Fruit fly (Drosophila melanogaster): ENCODE results near the gene Hel89B.
A peak's percentile ranks its signal among the peaks of the same experiment; 100 is the strongest.

Gene Hel89B

dm6 chr3R:15983541-15984229 lies 10.6 kb downstream of the Hel89B start (continued):
- TF ChIP-seq CG18262 (tag; optimal IDR thresholded peaks at IDR 0.05) (peak; percentile 54), CG8290 (GFP tag; optimal IDR thresholded peaks at IDR 0.05) (no peak), CG8290 (tag; optimal IDR thresholded peaks at IDR 0.05) (peak; percentile 26 to 43), bsh (GFP tag; optimal IDR thresholded peaks at IDR 0.05) (peak in 1 of 2 experiments; percentile 74), CG11398 (GFP tag; optimal IDR thresholded peaks at IDR 0.05) (peak; percentile 10), Med (GFP tag) (peak; percentile 74), CG1529 (GFP tag; optimal IDR thresholded peaks at IDR 0.05) (peak; percentile 37), gce (GFP tag; IDR thresholded peaks at IDR 0.05) (0 out of 3 replicates have a peak, but pooled peaks have one; percentile 39), CG10209 (GFP tag; optimal IDR thresholded peaks at IDR 0.05) (peak; percentile 26), ken (GFP tag; IDR thresholded peaks at IDR 0.05) (no peak), CG14710 (tag; optimal IDR thresholded peaks at IDR 0.05) (peak; percentile 65), Sry-β (GFP tag; optimal IDR thresholded peaks at IDR 0.05) (peak; percentile 4), ATbp (GFP tag; optimal IDR thresholded peaks at IDR 0.05) (peak; percentile 66), fd3F (GFP tag; optimal IDR thresholded peaks at IDR 0.05) (no peak), caup (GFP tag; optimal IDR thresholded peaks at IDR 0.05; ENCODE audit: severe bottlenecking) (peak; percentile 18), D19A (tag; optimal IDR thresholded peaks at IDR 0.05) (peak; percentile 41), CG8388 (GFP tag; optimal IDR thresholded peaks at IDR 0.05) (peak; percentile 38), CHES-1-like (GFP tag; optimal IDR thresholded peaks at IDR 0.05) (no peak), otp (GFP tag; IDR thresholded peaks at IDR 0.05) (peak; percentile 7; the same call in 1 of the 3 replicates), CG33557 (GFP tag; optimal IDR thresholded peaks at IDR 0.05) (peak; percentile 78), Ravus (GFP tag; IDR thresholded peaks at IDR 0.05) (no peak), CG4282 (GFP tag; optimal IDR thresholded peaks at IDR 0.05) (no peak), twi (tag; optimal IDR thresholded peaks at IDR 0.05) (peak; percentile 29), CG15601 (tag; optimal IDR thresholded peaks at IDR 0.05) (peak; percentile 74), CG9876 (GFP tag; optimal IDR thresholded peaks at IDR 0.05) (no peak), ac (GFP tag; optimal IDR thresholded peaks at IDR 0.05) (peak; percentile 56), lab (GFP tag; optimal IDR thresholded peaks at IDR 0.05) (peak; percentile 43), CG7987 (GFP tag; optimal IDR thresholded peaks at IDR 0.05) (peak; percentile 4), Atf-2 (GFP tag; optimal IDR thresholded peaks at IDR 0.05) (no peak), btn (GFP tag; optimal IDR thresholded peaks at IDR 0.05) (no peak), CG6254 (GFP tag; optimal IDR thresholded peaks at IDR 0.05) (peak; percentile 20), CG9727 (GFP tag; optimal IDR thresholded peaks at IDR 0.05) (peak; percentile 22), Deaf1 (tag; optimal IDR thresholded peaks at IDR 0.05) (peak; percentile 2), fu2 (GFP tag; optimal IDR thresholded peaks at IDR 0.05) (no peak), lov (optimal IDR thresholded peaks at IDR 0.05) (no peak), lov (GFP tag; IDR thresholded peaks at IDR 0.05) (no peak), CG3995 (GFP tag; optimal IDR thresholded peaks at IDR 0.05) (no peak), gem (tag; optimal IDR thresholded peaks at IDR 0.05) (peak; percentile 60), CG8359 (GFP tag; optimal IDR thresholded peaks at IDR 0.05; ENCODE audit: borderline replicate concordance) (peak; percentile 21), CG2116 (GFP tag; optimal IDR thresholded peaks at IDR 0.05) (peak; percentile 25), disco-r (GFP tag; optimal IDR thresholded peaks at IDR 0.05) (no peak), sug (tag; optimal IDR thresholded peaks at IDR 0.05) (peak; percentile 45), CG17328 (GFP tag; IDR thresholded peaks at IDR 0.05) (peak; percentile 51), usp (GFP tag; optimal IDR thresholded peaks at IDR 0.05) (no peak), fd96Cb (tag; optimal IDR thresholded peaks at IDR 0.05) (peak; percentile 3), CG17359 (tag; optimal IDR thresholded peaks at IDR 0.05) (peak; percentile 67), Lhr (GFP tag; optimal IDR thresholded peaks at IDR 0.05) (peak; percentile 29), sima (GFP tag; optimal IDR thresholded peaks at IDR 0.05) (no peak), CG18764 (GFP tag; optimal IDR thresholded peaks at IDR 0.05) (no peak)
